Worm (Caenorhabditis elegans) whole organism, L4/young adult: ENCODE data around the gene rga-1.

Experiments
- W03F9.2 ChIP-seq: fragments of 150-350 bp; optimal IDR thresholded peaks from 2 replicates; lab custom pipeline; 2014; ENCODE audit warnings: missing biosample characterization, missing genetic modification characterization
- dao-5 ChIP-seq: sonication (generic microtip); optimal IDR thresholded peaks from 2 replicates; lab custom pipeline; 2016; ENCODE audit warnings: missing genotype, missing genetic modification characterization, moderate library complexity, missing compliant biosample characterization
- him-1 ChIP-seq: sonication (generic microtip); optimal IDR thresholded peaks from 2 replicates; lab custom pipeline; 2016; ENCODE audit warnings: missing genotype, missing genetic modification reagents, missing genetic modification characterization, missing compliant biosample characterization

Gene rga-1

ce11 chrII:11496767-11497166 lies 32.1 kb downstream of the rga-1 start, which contains the start of gene emc-5:
emc-5 (plus strand) TSS chrII:11496780.
- TF ChIP-seq him-1 (tag; lab: Kevin White, UChicago), result no peak
- TF ChIP-seq dao-5 (tag; lab: Kevin White, UChicago), result no peak
- TF ChIP-seq W03F9.2, result no peak

DNA sequence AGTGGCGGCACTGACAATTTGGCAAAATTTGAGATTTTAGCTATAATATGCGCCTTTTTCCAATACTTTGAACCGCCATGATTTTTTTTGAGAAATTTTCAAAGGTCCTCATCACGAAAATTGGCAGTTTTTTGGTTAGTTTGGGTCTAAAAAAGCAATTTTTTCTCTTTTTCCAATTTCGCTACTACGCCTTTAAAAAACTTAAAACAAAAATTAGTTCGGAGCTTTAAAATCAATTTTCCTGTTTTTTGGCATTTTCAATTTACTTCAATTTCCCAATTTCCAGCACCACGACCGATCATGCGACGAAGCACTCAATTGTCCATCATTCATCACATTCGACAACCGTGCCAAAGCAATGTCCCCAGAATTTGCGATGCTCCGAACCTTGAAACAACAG lies 32.7 kb downstream of the rga-1 start, which contains the start of gene B0334.5:
Gene B0334.5 (plus strand): TSS at position 301 of the 400 bp plus-strand sequence.
- TF ChIP-seq him-1 (tag; lab: Kevin White, UChicago), result no peak
- TF ChIP-seq dao-5 (tag; lab: Kevin White, UChicago), result no peak
- no peak for TF ChIP-seq W03F9.2

ce11 chrII:11500198-11500597 lies 35.5 kb downstream of the rga-1 start, which contains the start of gene B0334.20:
B0334.20 (minus strand) TSS chrII:11500459.
- TF ChIP-seq W03F9.2, result no peak
- no peak for TF ChIP-seq him-1 (tag; lab: Kevin White, UChicago)
- TF ChIP-seq dao-5 (tag; lab: Kevin White, UChicago), result no peak

ce11 chrII:11501956-11502355 lies 37.3 kb downstream of the rga-1 start:
- TF ChIP-seq him-1 (tag; lab: Kevin White, UChicago) (no peak), dao-5 (tag; lab: Kevin White, UChicago) (no peak), W03F9.2 (no peak)

DNA sequence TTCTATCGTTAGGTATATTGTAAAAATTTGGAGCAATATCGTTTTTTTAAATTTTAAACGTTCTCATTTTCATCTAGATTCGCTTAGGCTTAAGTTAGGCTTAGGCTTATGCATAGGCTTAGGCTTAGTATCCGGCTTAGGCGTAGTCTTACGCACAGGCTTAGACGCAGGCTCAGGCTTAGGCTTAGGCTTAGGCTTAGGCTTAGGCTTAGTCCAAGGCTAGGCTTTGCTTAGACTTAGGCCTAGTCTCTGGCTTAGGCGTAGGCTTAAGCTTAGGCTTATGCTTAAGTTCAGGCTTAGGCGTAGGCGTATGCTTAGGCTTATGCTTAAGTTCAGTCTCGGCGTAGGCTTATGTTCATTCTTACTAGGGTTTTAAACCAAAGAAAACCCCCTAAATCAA lies 39.1 kb downstream of the rga-1 start:
- TF ChIP-seq W03F9.2, result no peak
- no peak for TF ChIP-seq dao-5 (tag; lab: Kevin White, UChicago)
- no peak for TF ChIP-seq him-1 (tag; lab: Kevin White, UChicago)

- TF ChIP-seq W03F9.2 (no peak), dao-5 (tag; lab: Kevin White, UChicago) (no peak), him-1 (tag; lab: Kevin White, UChicago) (no peak)
These were observed 45.7 kb downstream of the rga-1 start, which contains the start of gene npr-41 for ce11 chrII:11510373-11510772. npr-41 (plus strand) TSS chrII:11510673.

DNA sequence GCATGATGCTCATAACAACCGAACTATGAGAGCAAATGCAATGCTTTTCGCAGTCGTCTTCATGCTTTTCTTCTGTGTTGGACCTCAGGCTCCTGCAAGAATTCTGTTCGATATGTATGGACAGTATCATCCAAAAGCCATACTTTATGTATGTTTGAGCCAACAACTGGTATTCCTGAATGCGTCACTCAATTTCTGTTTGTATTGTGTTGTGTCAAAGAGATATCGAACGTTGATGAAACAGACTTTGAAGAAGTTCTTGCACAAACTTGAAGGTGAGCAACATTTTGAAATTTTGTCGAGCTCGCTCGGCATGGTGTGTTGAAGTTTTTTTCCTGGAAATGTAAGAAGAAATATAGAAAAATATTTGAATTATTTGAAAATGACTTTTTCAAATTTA lies 48.2 kb downstream of the rga-1 start:
- TF ChIP-seq dao-5 (tag; lab: Kevin White, UChicago) (no peak), W03F9.2 (no peak), him-1 (tag; lab: Kevin White, UChicago) (no peak)

DNA sequence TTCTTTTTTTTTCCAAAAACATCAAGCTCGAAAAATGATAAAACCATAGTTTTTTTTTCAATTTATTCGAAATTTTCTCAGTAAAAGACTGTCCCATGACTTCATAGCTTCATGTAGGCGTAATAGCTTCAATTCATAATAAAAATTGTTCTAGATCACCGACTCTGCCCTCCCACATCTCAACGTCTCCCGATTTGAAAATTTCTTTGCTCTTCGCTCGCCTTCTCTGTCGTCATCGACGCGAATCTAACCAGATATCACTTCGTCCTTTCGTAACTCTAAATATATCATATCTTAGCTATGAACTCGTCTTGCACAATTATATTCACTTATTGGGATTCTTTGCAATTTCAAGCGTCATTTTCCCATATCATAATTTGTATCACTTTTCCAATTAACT lies 50.1 kb downstream of the rga-1 start, which contains the start of gene srh-44:
Gene srh-44 (plus strand): TSS at position 301 of the 400 bp plus-strand sequence.
- TF ChIP-seq him-1 (tag; lab: Kevin White, UChicago), result no peak
- no peak for TF ChIP-seq W03F9.2
- no peak for TF ChIP-seq dao-5 (tag; lab: Kevin White, UChicago)

ce11 chrII:11518184-11518583 lies 53.5 kb downstream of the rga-1 start, which contains the start of gene B0334.10:
B0334.10 (plus strand) TSS chrII:11518484.
- TF ChIP-seq dao-5 (tag; lab: Kevin White, UChicago) (no peak), him-1 (tag; lab: Kevin White, UChicago) (no peak), W03F9.2 (no peak)
